Worm (Caenorhabditis elegans): Measurements from ENCODE around the gene srx-65.

DNA sequence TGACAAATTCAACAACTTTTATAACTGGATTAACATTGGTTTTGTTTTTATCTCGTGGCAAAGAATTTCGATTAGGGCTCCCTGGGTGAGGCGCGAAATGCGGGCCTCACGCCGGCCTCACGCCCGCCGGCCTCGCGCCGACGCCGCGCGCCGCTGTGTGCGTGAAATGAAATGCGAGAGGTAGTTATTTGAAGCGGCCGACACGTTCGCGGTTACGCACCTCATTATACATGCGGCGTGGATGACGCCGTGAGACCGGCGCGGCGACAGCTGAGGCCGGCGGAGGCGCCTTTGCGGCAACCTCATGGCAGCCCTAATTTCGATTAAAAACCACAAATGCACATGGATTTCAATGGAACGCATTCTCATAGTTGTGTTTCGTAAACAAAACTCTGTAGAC lies 5.8 kb downstream of the srx-65 start:
- TF ChIP-seq aha-1 (tag; optimal IDR thresholded peaks at IDR 0.05) (no peak), dpl-1 (GFP tag; optimal IDR thresholded peaks at IDR 0.05) (no peak), unc-130 (tag; optimal IDR thresholded peaks at IDR 0.05) (no peak), nhr-12 (tag; optimal IDR thresholded peaks at IDR 0.05) (no peak), nhr-237 (tag; optimal IDR thresholded peaks at IDR 0.05) (no peak), ets-5 (GFP tag; IDR thresholded peaks at IDR 0.05) (no peak), pqm-1 (tag; optimal IDR thresholded peaks at IDR 0.05) (no peak), egl-27 (tag; optimal IDR thresholded peaks at IDR 0.05) (no peak), pag-3 (tag; optimal IDR thresholded peaks at IDR 0.05; ENCODE audit: borderline replicate concordance, insufficient read depth) (no peak), dsc-1 (tag; optimal IDR thresholded peaks at IDR 0.05) (no peak), ama-1 (optimal IDR thresholded peaks at IDR 0.05) (no peak), zag-1 (tag; optimal IDR thresholded peaks at IDR 0.05) (no peak), alr-1 (tag; optimal IDR thresholded peaks at IDR 0.05; ENCODE audit: borderline replicate concordance) (no peak)
